Fruit fly (Drosophila melanogaster) whole organism, prepupa: ENCODE data around the gene CG13482.

Experiments used
- Blimp-1 ChIP-seq: fragments of 200-800 bp; sonication (Bioruptor generic); optimal IDR thresholded peaks from 3 replicates; lab custom pipeline; 2017; ENCODE audit warnings: missing biosample characterization, missing genetic modification characterization, mild to moderate bottlenecking, moderate library complexity, missing genetic modification reagents
- CG10631 ChIP-seq: fragments of 200-800 bp; sonication (Bioruptor generic); optimal IDR thresholded peaks from 2 replicates; lab custom pipeline; 2016; ENCODE audit warnings: missing biosample characterization, missing genetic modification characterization
- CG10669 ChIP-seq: fragments of 200-800 bp; sonication (Bioruptor generic); optimal IDR thresholded peaks from 3 replicates; lab custom pipeline; 2018; ENCODE audit warnings: missing biosample characterization, mild to moderate bottlenecking, missing genetic modification characterization, moderate library complexity
- CG11294 ChIP-seq: fragments of 200-800 bp; sonication (Bioruptor generic); IDR thresholded peaks from 2 replicates; pipeline ENCODE4 v1.3.6; 2022; ENCODE audit warnings: missing biosample characterization, missing genetic modification characterization
- CG11762 ChIP-seq: fragments of 200-800 bp; sonication (Bioruptor generic); optimal IDR thresholded peaks from 3 replicates; lab custom pipeline; 2016; ENCODE audit warnings: missing biosample characterization, missing genetic modification characterization; ENCODE audit not compliant: insufficient read depth
- CG11902 ChIP-seq: fragments of 200-800 bp; sonication (Bioruptor generic); optimal IDR thresholded peaks from 3 replicates; lab custom pipeline; 2016; ENCODE audit warnings: missing biosample characterization, missing genetic modification characterization
- CG1621 ChIP-seq: fragments of 200-800 bp; sonication (Bioruptor generic); optimal IDR thresholded peaks from 3 replicates; lab custom pipeline; 2018; ENCODE audit warnings: missing biosample characterization, mild to moderate bottlenecking, missing genetic modification characterization
- CG16779 ChIP-seq: fragments of 200-800 bp; sonication (Bioruptor generic); optimal IDR thresholded peaks from 3 replicates; lab custom pipeline; 2017; ENCODE audit warnings: missing biosample characterization, mild to moderate bottlenecking, missing genetic modification characterization
- CG3032 ChIP-seq: fragments of 200-800 bp; optimal IDR thresholded peaks from 2 replicates; lab custom pipeline; 2019; ENCODE audit warnings: missing biosample characterization, mild to moderate bottlenecking, missing genetic modification characterization, moderate library complexity
- CG31627 ChIP-seq: fragments of 200-800 bp; sonication (Bioruptor generic); optimal IDR thresholded peaks from 3 replicates; lab custom pipeline; 2016; ENCODE audit warnings: missing biosample characterization, missing genetic modification characterization
- CG32006 ChIP-seq: fragments of 200-800 bp; sonication (Bioruptor generic); optimal IDR thresholded peaks from 3 replicates; lab custom pipeline; 2017; ENCODE audit warnings: missing biosample characterization, mild to moderate bottlenecking, missing genetic modification characterization
- CG34406 ChIP-seq: fragments of 200-800 bp; sonication (Bioruptor generic); optimal IDR thresholded peaks from 3 replicates; lab custom pipeline; 2016; ENCODE audit warnings: missing biosample characterization, missing genetic modification characterization
- CG6276 ChIP-seq: fragments of 200-800 bp; sonication (Bioruptor generic); optimal IDR thresholded peaks from 2 replicates; lab custom pipeline; 2017; ENCODE audit warnings: missing biosample characterization, mild to moderate bottlenecking, missing genetic modification characterization
- CG6792 ChIP-seq: fragments of 200-800 bp; sonication (Bioruptor generic); optimal IDR thresholded peaks from 3 replicates; lab custom pipeline; 2016; ENCODE audit warnings: missing biosample characterization, missing genetic modification characterization
- CG6808 ChIP-seq: fragments of 200-800 bp; sonication (Bioruptor generic); optimal IDR thresholded peaks from 3 replicates; lab custom pipeline; 2017; ENCODE audit warnings: missing biosample characterization, missing genetic modification characterization, mild to moderate bottlenecking, moderate library complexity, missing genetic modification reagents
- CG6854 ChIP-seq: fragments of 200-800 bp; sonication (Bioruptor generic); optimal IDR thresholded peaks from 2 replicates; lab custom pipeline; 2017; ENCODE audit warnings: missing biosample characterization, mild to moderate bottlenecking, missing genetic modification characterization
- CG7368 ChIP-seq: fragments of 200-800 bp; sonication (Bioruptor generic); optimal IDR thresholded peaks from 3 replicates; lab custom pipeline; 2016; ENCODE audit warnings: missing biosample characterization, missing genetic modification characterization
- CG8119 ChIP-seq: fragments of 200-800 bp; sonication (Bioruptor generic); IDR thresholded peaks from 3 replicates; pipeline ENCODE4 v1.3.6; 2022; ENCODE audit warnings: missing biosample characterization, missing genetic modification characterization
- CG8319 ChIP-seq: fragments of 200-800 bp; sonication (Bioruptor generic); optimal IDR thresholded peaks from 3 replicates; lab custom pipeline; 2016; ENCODE audit warnings: missing biosample characterization, missing genetic modification characterization
- CG8632 ChIP-seq: fragments of 200-800 bp; sonication (Bioruptor generic); optimal IDR thresholded peaks from 3 replicates; lab custom pipeline; 2016; ENCODE audit warnings: missing biosample characterization, missing genetic modification characterization
- CG9139 ChIP-seq: fragments of 200-800 bp; sonication (Bioruptor generic); optimal IDR thresholded peaks from 3 replicates; lab custom pipeline; 2017; ENCODE audit warnings: missing biosample characterization, mild to moderate bottlenecking, missing genetic modification characterization
- Eip75B ChIP-seq: fragments of 200-800 bp; sonication (Bioruptor generic); optimal IDR thresholded peaks from 3 replicates; lab custom pipeline; 2016; ENCODE audit warnings: missing biosample characterization, missing genetic modification characterization
- Eip78C ChIP-seq: fragments of 200-800 bp; sonication (Bioruptor generic); peaks from one replicate; lab custom pipeline; 2016; ENCODE audit warnings: missing biosample characterization, missing genetic modification characterization
- Eip93F ChIP-seq: fragments of 200-800 bp; sonication (Bioruptor generic); optimal IDR thresholded peaks from 2 replicates; lab custom pipeline; 2016; ENCODE audit warnings: missing biosample characterization, mild to moderate bottlenecking, missing genetic modification characterization
- Ets21C ChIP-seq: fragments of 200-800 bp; sonication (Bioruptor generic); optimal IDR thresholded peaks from 3 replicates; lab custom pipeline; 2016; ENCODE audit warnings: missing biosample characterization, missing genetic modification characterization
- Ets96B ChIP-seq: fragments of 200-800 bp; optimal IDR thresholded peaks from 2 replicates; lab custom pipeline; 2019; ENCODE audit warnings: missing biosample characterization, mild to moderate bottlenecking, missing genetic modification characterization, moderate library complexity
- Gug ChIP-seq: fragments of 200-800 bp; sonication (Bioruptor generic); IDR thresholded peaks from 2 replicates; pipeline ENCODE4 v1.3.6; 2022; ENCODE audit warnings: missing biosample characterization, missing genetic modification characterization
- Hr38 ChIP-seq: sonication (Bioruptor generic); optimal IDR thresholded peaks from 2 replicates; lab custom pipeline; 2016; ENCODE audit warnings: missing biosample characterization, missing genetic modification characterization
- Hr39 ChIP-seq: fragments of 200-800 bp; sonication (Bioruptor generic); optimal IDR thresholded peaks from 2 replicates; lab custom pipeline; 2016; ENCODE audit warnings: missing biosample characterization, missing genetic modification characterization
- Hr4 ChIP-seq: fragments of 200-800 bp; sonication (Bioruptor generic); optimal IDR thresholded peaks from 3 replicates; lab custom pipeline; 2016; ENCODE audit warnings: missing biosample characterization, missing genetic modification characterization
- Met ChIP-seq: fragments of 200-800 bp; sonication (Bioruptor generic); optimal IDR thresholded peaks from 3 replicates; lab custom pipeline; 2016; ENCODE audit warnings: missing biosample characterization, missing genetic modification characterization
- OdsH ChIP-seq: fragments of 200-800 bp; sonication (Bioruptor generic); optimal IDR thresholded peaks from 3 replicates; lab custom pipeline; 2016; ENCODE audit warnings: missing biosample characterization, missing genetic modification characterization
- Smox ChIP-seq: fragments of 200-800 bp; sonication (Bioruptor generic); optimal IDR thresholded peaks from 3 replicates; lab custom pipeline; 2016; ENCODE audit warnings: missing biosample characterization, missing genetic modification characterization
- Sox102F ChIP-seq: fragments of 200-800 bp; sonication (Bioruptor generic); optimal IDR thresholded peaks from 2 replicates; lab custom pipeline; 2016; ENCODE audit warnings: missing biosample characterization, mild to moderate bottlenecking, missing genetic modification characterization
- Sox14 ChIP-seq: fragments of 200-800 bp; sonication (Bioruptor generic); optimal IDR thresholded peaks from 3 replicates; lab custom pipeline; 2016; ENCODE audit warnings: missing biosample characterization, missing genetic modification characterization
- Sox15 ChIP-seq: fragments of 200-800 bp; sonication (Bioruptor generic); optimal IDR thresholded peaks from 3 replicates; lab custom pipeline; 2016; ENCODE audit warnings: missing biosample characterization, missing genetic modification characterization
- acj6 ChIP-seq: fragments of 200-800 bp; sonication (Bioruptor generic); optimal IDR thresholded peaks from 3 replicates; lab custom pipeline; 2016; ENCODE audit warnings: missing biosample characterization, missing genetic modification characterization
- cyc ChIP-seq: fragments of 200-800 bp; sonication (Bioruptor generic); optimal IDR thresholded peaks from 3 replicates; lab custom pipeline; 2016; ENCODE audit warnings: missing biosample characterization, missing genetic modification characterization
- dac ChIP-seq: fragments of 200-800 bp; sonication (Bioruptor generic); optimal IDR thresholded peaks from 2 replicates; lab custom pipeline; 2017; ENCODE audit warnings: missing biosample characterization, mild to moderate bottlenecking, missing genetic modification characterization
- dsx ChIP-seq: fragments of 200-800 bp; optimal IDR thresholded peaks from 3 replicates; lab custom pipeline; 2019; ENCODE audit warnings: missing biosample characterization, mild to moderate bottlenecking, missing genetic modification characterization, moderate library complexity; ENCODE audit not compliant: poor library complexity, severe bottlenecking
- eg ChIP-seq: fragments of 200-800 bp; sonication (Bioruptor generic); IDR thresholded peaks from 3 replicates; pipeline ENCODE4 v1.3.6; 2022; ENCODE audit warnings: missing biosample characterization, missing genetic modification characterization
- esn ChIP-seq: fragments of 200-800 bp; sonication (Bioruptor generic); optimal IDR thresholded peaks from 2 replicates; lab custom pipeline; 2016; ENCODE audit warnings: missing biosample characterization, mild to moderate bottlenecking, missing genetic modification characterization, moderate library complexity
- fd59A ChIP-seq: fragments of 200-800 bp; sonication (Bioruptor generic); optimal IDR thresholded peaks from 2 replicates; lab custom pipeline; 2017; ENCODE audit warnings: missing biosample characterization, mild to moderate bottlenecking, missing genetic modification characterization, missing genetic modification reagents
- fd85E ChIP-seq: fragments of 200-800 bp; sonication (Bioruptor generic); optimal IDR thresholded peaks from 3 replicates; lab custom pipeline; 2016; ENCODE audit warnings: missing biosample characterization, missing genetic modification characterization
- fkh ChIP-seq: fragments of 200-800 bp; sonication (Bioruptor generic); optimal IDR thresholded peaks from 3 replicates; lab custom pipeline; 2017; ENCODE audit warnings: missing biosample characterization, mild to moderate bottlenecking, missing genetic modification characterization, moderate library complexity
- lz ChIP-seq: fragments of 200-800 bp; sonication (Bioruptor generic); optimal IDR thresholded peaks from 3 replicates; lab custom pipeline; 2016; ENCODE audit warnings: missing biosample characterization, missing genetic modification characterization
- net ChIP-seq: fragments of 200-800 bp; sonication (Bioruptor generic); optimal IDR thresholded peaks from 3 replicates; lab custom pipeline; 2016; ENCODE audit warnings: missing biosample characterization, missing genetic modification characterization
- pdm3 ChIP-seq: fragments of 200-800 bp; sonication (Bioruptor generic); optimal IDR thresholded peaks from 3 replicates; lab custom pipeline; 2016; ENCODE audit warnings: missing biosample characterization, missing genetic modification characterization
- salr ChIP-seq, 2 experiments: fragments of 200-800 bp; sonication (Bioruptor generic); optimal IDR thresholded peaks; 3 replicates each; lab custom pipeline; 2016 to 2018; ENCODE audit warnings: missing biosample characterization in 2 of 2, missing genetic modification characterization in 2 of 2, mild to moderate bottlenecking in 1 of 2
- spab ChIP-seq: fragments of 200-800 bp; sonication (Bioruptor generic); optimal IDR thresholded peaks from 2 replicates; lab custom pipeline; 2017; ENCODE audit warnings: missing biosample characterization, mild to moderate bottlenecking, missing genetic modification characterization, missing genetic modification reagents
- ss ChIP-seq, 2 experiments: fragments of 200-800 bp; sonication (Bioruptor generic); optimal IDR thresholded peaks; 2 replicates in 1 of 2; 3 replicates in 1 of 2; lab custom pipeline; 2017 to 2018; ENCODE audit warnings: mild to moderate bottlenecking in 2 of 2, missing biosample characterization in 2 of 2, missing genetic modification characterization in 2 of 2, moderate library complexity in 1 of 2
- svp ChIP-seq: fragments of 200-800 bp; sonication (Bioruptor generic); peaks from one replicate; lab custom pipeline; 2016; ENCODE audit warnings: missing biosample characterization, missing genetic modification characterization
- vri ChIP-seq: fragments of 200-800 bp; sonication (Bioruptor generic); optimal IDR thresholded peaks from 3 replicates; lab custom pipeline; 2016; ENCODE audit warnings: missing biosample characterization, mild to moderate bottlenecking, missing genetic modification characterization

CG13482 gene

DNA sequence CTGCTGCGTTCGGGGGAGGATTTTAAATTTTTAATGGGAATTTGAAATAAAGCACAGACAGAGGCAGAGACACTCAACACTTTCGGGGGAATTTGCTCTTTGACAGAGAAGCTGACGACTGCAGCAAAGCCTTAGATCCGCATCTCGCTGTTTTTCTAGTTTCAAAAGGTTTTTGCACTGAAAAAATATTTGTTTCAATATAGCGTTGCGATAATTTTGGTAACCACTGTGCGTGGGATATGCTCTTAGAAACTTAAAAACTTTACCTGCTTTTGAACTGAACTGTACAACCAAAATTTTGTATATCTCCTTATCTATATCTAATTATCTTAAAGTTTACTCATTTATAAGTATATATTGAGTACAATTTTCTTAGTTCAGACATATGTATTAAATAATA, 25.9 kb upstream of the CG13482 start:
- no peak for TF ChIP-seq spab (GFP tag; lab: Kevin White, UChicago)
- no peak for TF ChIP-seq CG6808
- TF ChIP-seq acj6 (GFP tag; lab: Kevin White, UChicago) = peak; percentile 26
- TF ChIP-seq CG1621 (tag; lab: Kevin White, UChicago) = no peak
- TF ChIP-seq Hr4 (GFP tag; lab: Kevin White, UChicago) = no peak
- no peak for TF ChIP-seq CG32006 (GFP tag; lab: Kevin White, UChicago)
- no peak for TF ChIP-seq CG8632 (GFP tag; lab: Kevin White, UChicago)
- no peak for TF ChIP-seq CG7368
- no peak for TF ChIP-seq CG8119 (GFP tag; lab: Robert Waterston, UW)
- no peak for TF ChIP-seq dac
- peak; percentile 80 for TF ChIP-seq Eip78C (GFP tag; lab: Kevin White, UChicago)
- peak; percentile 26 for TF ChIP-seq Hr39 (GFP tag; lab: Kevin White, UChicago)
- peak; percentile 6 for TF ChIP-seq CG3032 (tag; lab: Kevin White, UChicago)
- TF ChIP-seq Eip93F (GFP tag; lab: Kevin White, UChicago) = no peak
- no peak for TF ChIP-seq CG16779
- TF ChIP-seq eg (GFP tag; lab: Robert Waterston, UW) = no peak
- no peak for TF ChIP-seq Hr38 (GFP tag; lab: Kevin White, UChicago)
- TF ChIP-seq Sox14 (GFP tag; lab: Kevin White, UChicago) = no peak
- TF ChIP-seq salr (GFP tag; optimal IDR thresholded peaks at IDR 0.05; lab: Kevin White, UChicago) = no peak
- peak; percentile 42 for TF ChIP-seq esn (GFP tag; lab: Kevin White, UChicago)
- TF ChIP-seq CG6276 = no peak
- peak; percentile 34 for TF ChIP-seq CG31627
- no peak for TF ChIP-seq net
- TF ChIP-seq CG10631 (GFP tag; lab: Kevin White, UChicago) = peak; percentile 41
- TF ChIP-seq CG11294 (GFP tag; lab: Robert Waterston, UW) = no peak
- TF ChIP-seq Eip75B (GFP tag; lab: Kevin White, UChicago) = no peak
- no peak for TF ChIP-seq CG11902 (GFP tag; lab: Kevin White, UChicago)
- TF ChIP-seq CG9139 (GFP tag; lab: Kevin White, UChicago) = no peak
- TF ChIP-seq pdm3 = no peak
- TF ChIP-seq Smox (GFP tag; lab: Kevin White, UChicago) = peak; percentile 44
- no peak for TF ChIP-seq CG10669 (GFP tag; lab: Kevin White, UChicago)
- peak; percentile 31 for TF ChIP-seq svp (GFP tag; lab: Kevin White, UChicago)
- TF ChIP-seq CG6854 (GFP tag; lab: Kevin White, UChicago) = no peak
- TF ChIP-seq Ets96B (tag; lab: Kevin White, UChicago) = no peak
- no peak for TF ChIP-seq CG34406 (GFP tag; lab: Kevin White, UChicago)
- peak; percentile 11 for TF ChIP-seq Ets21C (GFP tag; lab: Kevin White, UChicago)
- no peak for TF ChIP-seq cyc (GFP tag; lab: Kevin White, UChicago)
- TF ChIP-seq CG11762 = no peak
- TF ChIP-seq fd85E (GFP tag; lab: Kevin White, UChicago) = no peak
- no peak for TF ChIP-seq Blimp-1 (GFP tag; lab: Kevin White, UChicago)
- no peak for TF ChIP-seq Sox15 (GFP tag; lab: Kevin White, UChicago)
- no peak for TF ChIP-seq fd59A (GFP tag; lab: Kevin White, UChicago)
- TF ChIP-seq CG8319 (GFP tag; lab: Kevin White, UChicago) = no peak
- peak; percentile 21 for TF ChIP-seq CG6792 (GFP tag; lab: Kevin White, UChicago)
- no peak for TF ChIP-seq Sox102F
- no peak for TF ChIP-seq OdsH (GFP tag; lab: Kevin White, UChicago)
- no peak for TF ChIP-seq Met (GFP tag; lab: Kevin White, UChicago)
- no peak for TF ChIP-seq Gug (GFP tag; lab: Robert Waterston, UW)
- no peak for TF ChIP-seq dsx (GFP tag; lab: Kevin White, UChicago)
- no peak for TF ChIP-seq ss (GFP tag; optimal IDR thresholded peaks at IDR 0.05; lab: Kevin White, UChicago)
- TF ChIP-seq fkh = no peak
- TF ChIP-seq vri (GFP tag; lab: Kevin White, UChicago) = no peak
- TF ChIP-seq lz (GFP tag; lab: Kevin White, UChicago) = peak; percentile 25
